Fruit fly (Drosophila melanogaster) whole organism, embryonic: Measurements from ENCODE around the gene Cad88C.
A peak's percentile ranks its signal among the peaks of the same experiment; 100 is the strongest.

Experiments
- Adf1 ChIP-seq: fragments of 200-800 bp; sonication (Bioruptor generic); IDR thresholded peaks from 2 replicates; pipeline ENCODE4 v1.3.6; 2022; ENCODE audit warnings: missing biosample characterization, missing genetic modification characterization
- CG10543 ChIP-seq: fragments of 200-800 bp; sonication (Bioruptor generic); optimal IDR thresholded peaks from 3 replicates; lab custom pipeline; 2017; ENCODE audit warnings: missing biosample characterization, mild to moderate bottlenecking, missing genetic modification characterization, moderate library complexity
- CG10565 ChIP-seq: fragments of 200-800 bp; sonication (Bioruptor generic); optimal IDR thresholded peaks from 3 replicates; lab custom pipeline; 2016; ENCODE audit warnings: missing biosample characterization, mild to moderate bottlenecking, missing genetic modification characterization
- CG10959 ChIP-seq: fragments of 200-800 bp; sonication (Bioruptor generic); IDR thresholded peaks from 2 replicates; pipeline ENCODE4 v1.3.6; 2022; ENCODE audit warnings: missing biosample characterization, missing genetic modification characterization
- CG11093 ChIP-seq: fragments of 200-800 bp; sonication (Bioruptor generic); IDR thresholded peaks from 3 replicates; pipeline ENCODE4 v1.3.6; 2022; ENCODE audit warnings: missing biosample characterization, missing genetic modification characterization
- CG11456 ChIP-seq: fragments of 200-800 bp; sonication (Bioruptor generic); IDR thresholded peaks from 3 replicates; pipeline ENCODE4 v1.3.6; 2022; ENCODE audit warnings: missing biosample characterization, missing genetic modification characterization
- CG11504 ChIP-seq: fragments of 200-800 bp; sonication (Bioruptor generic); optimal IDR thresholded peaks from 3 replicates; lab custom pipeline; 2019; ENCODE audit warnings: missing biosample characterization, mild to moderate bottlenecking, missing genetic modification characterization, moderate library complexity
- CG13287 ChIP-seq: fragments of 200-800 bp; sonication (Bioruptor generic); IDR thresholded peaks from 2 replicates; pipeline ENCODE4 v1.3.6; 2022; ENCODE audit warnings: missing biosample characterization, missing genetic modification characterization; ENCODE audit not compliant: partially characterized antibody
- CG17802 ChIP-seq: fragments of 200-800 bp; sonication (Bioruptor generic); optimal IDR thresholded peaks from 2 replicates; lab custom pipeline; 2018; ENCODE audit warnings: missing biosample characterization, mild to moderate bottlenecking, missing genetic modification characterization, moderate library complexity
- CG18011 ChIP-seq: fragments of 200-800 bp; sonication (Bioruptor generic); optimal IDR thresholded peaks from 2 replicates; lab custom pipeline; 2017; ENCODE audit warnings: missing biosample characterization, missing genetic modification characterization, mild to moderate bottlenecking, moderate library complexity, missing genotype
- CG30403 ChIP-seq: fragments of 200-800 bp; sonication (Bioruptor generic); optimal IDR thresholded peaks from 3 replicates; lab custom pipeline; 2016; ENCODE audit warnings: missing biosample characterization, missing genetic modification characterization
- CG3407 ChIP-seq: fragments of 200-800 bp; sonication (Bioruptor generic); optimal IDR thresholded peaks from 2 replicates; lab custom pipeline; 2018; ENCODE audit warnings: missing biosample characterization, mild to moderate bottlenecking, missing genetic modification characterization
- CG4820 ChIP-seq: fragments of 200-800 bp; sonication (Bioruptor generic); optimal IDR thresholded peaks from 3 replicates; lab custom pipeline; 2016; ENCODE audit warnings: missing biosample characterization, missing genetic modification characterization
- CG6689 ChIP-seq: fragments of 200-800 bp; sonication (Bioruptor generic); IDR thresholded peaks from 2 replicates; pipeline ENCODE4 v1.3.6; 2022; ENCODE audit warnings: missing biosample characterization, missing genetic modification characterization
- Dip3 ChIP-seq: fragments of 200-800 bp; sonication (Bioruptor generic); optimal IDR thresholded peaks from 3 replicates; lab custom pipeline; 2016; ENCODE audit warnings: missing biosample characterization, missing genetic modification characterization
- Dll ChIP-seq: fragments of 200-800 bp; sonication (Bioruptor generic); IDR thresholded peaks from 4 replicates; pipeline ENCODE4 v1.3.6; 2022; ENCODE audit warnings: missing biosample characterization, missing genetic modification characterization; ENCODE audit not compliant: partially characterized antibody
- Dref ChIP-seq: fragments of 200-800 bp; sonication (Bioruptor generic); IDR thresholded peaks from 2 replicates; pipeline ENCODE4 v1.3.6; 2022; ENCODE audit warnings: missing biosample characterization, missing genetic modification characterization
- E2f2 ChIP-seq: fragments of 200-800 bp; sonication (Bioruptor generic); IDR thresholded peaks from 2 replicates; pipeline ENCODE4 v1.3.6; 2022; ENCODE audit warnings: missing biosample characterization, missing genetic modification characterization
- ERR ChIP-seq: fragments of 200-800 bp; sonication (Bioruptor generic); optimal IDR thresholded peaks from 2 replicates; lab custom pipeline; 2016; ENCODE audit warnings: missing biosample characterization, missing genetic modification characterization
- Eip74EF ChIP-seq, 2 experiments: fragments of 200-800 bp in 1 of 2; fragments of >200 bp in 1 of 2; sonication (Bioruptor generic) in 1 of 2; optimal IDR thresholded peaks; 2 replicates each; lab custom pipeline; 2017 to 2019; ENCODE audit warnings: missing biosample characterization in 2 of 2, missing genetic modification characterization in 2 of 2, mild to moderate bottlenecking in 1 of 2, moderate library complexity in 1 of 2
- Ets65A ChIP-seq: fragments of 200-800 bp; sonication (Bioruptor generic); peaks from one replicate; lab custom pipeline; 2016; ENCODE audit warnings: missing biosample characterization, missing genetic modification characterization
- HLH54F ChIP-seq: fragments of 200-800 bp; sonication (Bioruptor generic); optimal IDR thresholded peaks from 3 replicates; lab custom pipeline; 2016; ENCODE audit warnings: missing biosample characterization, missing genetic modification characterization
- Hr51 ChIP-seq, 2 experiments: fragments of 200-800 bp; sonication (Bioruptor generic); optimal IDR thresholded peaks; 2 replicates in 1 of 2; 3 replicates in 1 of 2; lab custom pipeline; 2016 to 2018; ENCODE audit warnings: missing biosample characterization in 2 of 2, missing genetic modification characterization in 2 of 2, mild to moderate bottlenecking in 1 of 2, moderate library complexity in 1 of 2
- Oaz ChIP-seq: fragments of 200-800 bp; sonication (Bioruptor generic); IDR thresholded peaks from 2 replicates; pipeline ENCODE4 v1.3.6; 2022; ENCODE audit warnings: missing biosample characterization, missing genetic modification characterization
- Opbp ChIP-seq: fragments of 200-800 bp; sonication (Bioruptor generic); IDR thresholded peaks from 3 replicates; pipeline ENCODE4 v1.3.6; 2022; ENCODE audit warnings: missing biosample characterization, missing genetic modification characterization; ENCODE audit not compliant: partially characterized antibody
- Six4 ChIP-seq: fragments of 200-800 bp; sonication (Bioruptor generic); optimal IDR thresholded peaks from 2 replicates; lab custom pipeline; 2016; ENCODE audit warnings: missing biosample characterization, missing genetic modification characterization
- Sry-δ ChIP-seq: fragments of 200-800 bp; sonication (Bioruptor generic); optimal IDR thresholded peaks from 2 replicates; lab custom pipeline; 2016; ENCODE audit warnings: missing biosample characterization, missing genetic modification characterization
- amos ChIP-seq: fragments of 200-800 bp; sonication (Bioruptor generic); IDR thresholded peaks from 2 replicates; pipeline ENCODE4 v1.3.6; 2022; ENCODE audit warnings: missing biosample characterization, missing genetic modification characterization; ENCODE audit not compliant: partially characterized antibody
- ap ChIP-seq: fragments of 200-800 bp; sonication (Bioruptor generic); IDR thresholded peaks from 2 replicates; pipeline ENCODE4 v1.3.6; 2022; ENCODE audit warnings: missing biosample characterization, missing genetic modification characterization
- cas ChIP-seq: fragments of 200-800 bp; sonication (Bioruptor generic); IDR thresholded peaks from 2 replicates; pipeline ENCODE4 v1.3.6; 2022; ENCODE audit warnings: missing biosample characterization, missing genetic modification characterization
- chm ChIP-seq: fragments of 200-800 bp; sonication (Bioruptor generic); IDR thresholded peaks from 2 replicates; pipeline ENCODE4 v1.3.6; 2022; ENCODE audit warnings: missing biosample characterization, missing genetic modification characterization
- dmrt99B ChIP-seq: fragments of 200-800 bp; sonication (Bioruptor generic); optimal IDR thresholded peaks from 2 replicates; lab custom pipeline; 2018; ENCODE audit warnings: missing biosample characterization, mild to moderate bottlenecking, missing genetic modification characterization, moderate library complexity
- fd96Cb ChIP-seq: fragments of 200-800 bp; sonication (Bioruptor generic); optimal IDR thresholded peaks from 2 replicates; lab custom pipeline; 2018; ENCODE audit warnings: missing biosample characterization, mild to moderate bottlenecking, missing genetic modification characterization, moderate library complexity
- gcm2 ChIP-seq: fragments of 200-800 bp; sonication (Bioruptor generic); optimal IDR thresholded peaks from 2 replicates; lab custom pipeline; 2016; ENCODE audit warnings: missing biosample characterization, missing genetic modification characterization
- grn ChIP-seq: fragments of 200-800 bp; sonication (Bioruptor generic); optimal IDR thresholded peaks from 3 replicates; lab custom pipeline; 2017; ENCODE audit warnings: missing biosample characterization, missing genetic modification characterization
- lab ChIP-seq: fragments of 200-800 bp; sonication (Bioruptor generic); optimal IDR thresholded peaks from 3 replicates; lab custom pipeline; 2017; ENCODE audit warnings: missing biosample characterization, missing genetic modification characterization, mild to moderate bottlenecking, moderate library complexity, missing genetic modification reagents
- nau ChIP-seq: fragments of 200-800 bp; sonication (Bioruptor generic); optimal IDR thresholded peaks from 3 replicates; lab custom pipeline; 2017; ENCODE audit warnings: missing biosample characterization, mild to moderate bottlenecking, missing genetic modification characterization, missing genetic modification reagents
- nom ChIP-seq: fragments of 200-800 bp; sonication (Bioruptor generic); optimal IDR thresholded peaks from 2 replicates; lab custom pipeline; 2017; ENCODE audit warnings: missing biosample characterization, missing genetic modification characterization, mild to moderate bottlenecking, moderate library complexity, missing genetic modification reagents
- otp ChIP-seq: fragments of 200-800 bp; sonication (Bioruptor generic); IDR thresholded peaks from 3 replicates; pipeline ENCODE4, ENCODE4 v1.3.6; 2022; ENCODE audit warnings: missing biosample characterization, missing genetic modification characterization
- pb ChIP-seq: fragments of 200-800 bp; sonication (Bioruptor generic); optimal IDR thresholded peaks from 3 replicates; lab custom pipeline; 2016; ENCODE audit warnings: missing biosample characterization, missing genetic modification characterization
- pnt ChIP-seq: fragments of 200-800 bp; sonication (Bioruptor generic); optimal IDR thresholded peaks from 3 replicates; lab custom pipeline; 2016; ENCODE audit warnings: missing biosample characterization, missing genetic modification characterization
- pros ChIP-seq: fragments of 200-800 bp; sonication (Bioruptor generic); optimal IDR thresholded peaks from 3 replicates; lab custom pipeline; 2019; ENCODE audit warnings: missing biosample characterization, mild to moderate bottlenecking, missing genetic modification characterization, moderate library complexity
- seq ChIP-seq: fragments of 200-800 bp; sonication (Bioruptor generic); IDR thresholded peaks from 2 replicates; pipeline ENCODE4 v1.3.6; 2022; ENCODE audit warnings: missing biosample characterization, missing genetic modification characterization
- sob ChIP-seq: fragments of 200-800 bp; sonication (Bioruptor generic); IDR thresholded peaks from 2 replicates; pipeline ENCODE4 v1.3.6; 2022; ENCODE audit warnings: missing biosample characterization, missing genetic modification characterization
- sug ChIP-seq: fragments of 200-800 bp; optimal IDR thresholded peaks from 2 replicates; lab custom pipeline; 2019; ENCODE audit warnings: missing biosample characterization, mild to moderate bottlenecking, missing genetic modification characterization, moderate library complexity
- tll ChIP-seq, 2 experiments: fragments of 200-800 bp in 1 of 2; fragments of >200 bp in 1 of 2; sonication (Bioruptor generic) in 1 of 2; optimal IDR thresholded peaks; 2 replicates each; lab custom pipeline; 2017 to 2019; ENCODE audit warnings: missing biosample characterization in 2 of 2, missing genetic modification characterization in 2 of 2, mild to moderate bottlenecking in 1 of 2, moderate library complexity in 1 of 2
- tup ChIP-seq: fragments of 200-800 bp; sonication (Bioruptor generic); optimal IDR thresholded peaks from 2 replicates; lab custom pipeline; 2016; ENCODE audit warnings: missing biosample characterization, mild to moderate bottlenecking, missing genetic modification characterization, moderate library complexity
- wdn ChIP-seq: fragments of 200-800 bp; sonication (Bioruptor generic); IDR thresholded peaks from 2 replicates; pipeline ENCODE4 v1.3.6; 2022; ENCODE audit warnings: missing biosample characterization, missing genetic modification characterization
- zen ChIP-seq: fragments of 200-800 bp; sonication (Bioruptor generic); optimal IDR thresholded peaks from 3 replicates; lab custom pipeline; 2018; ENCODE audit warnings: missing biosample characterization, mild to moderate bottlenecking, missing genetic modification characterization, moderate library complexity

The Cad88C gene

DNA sequence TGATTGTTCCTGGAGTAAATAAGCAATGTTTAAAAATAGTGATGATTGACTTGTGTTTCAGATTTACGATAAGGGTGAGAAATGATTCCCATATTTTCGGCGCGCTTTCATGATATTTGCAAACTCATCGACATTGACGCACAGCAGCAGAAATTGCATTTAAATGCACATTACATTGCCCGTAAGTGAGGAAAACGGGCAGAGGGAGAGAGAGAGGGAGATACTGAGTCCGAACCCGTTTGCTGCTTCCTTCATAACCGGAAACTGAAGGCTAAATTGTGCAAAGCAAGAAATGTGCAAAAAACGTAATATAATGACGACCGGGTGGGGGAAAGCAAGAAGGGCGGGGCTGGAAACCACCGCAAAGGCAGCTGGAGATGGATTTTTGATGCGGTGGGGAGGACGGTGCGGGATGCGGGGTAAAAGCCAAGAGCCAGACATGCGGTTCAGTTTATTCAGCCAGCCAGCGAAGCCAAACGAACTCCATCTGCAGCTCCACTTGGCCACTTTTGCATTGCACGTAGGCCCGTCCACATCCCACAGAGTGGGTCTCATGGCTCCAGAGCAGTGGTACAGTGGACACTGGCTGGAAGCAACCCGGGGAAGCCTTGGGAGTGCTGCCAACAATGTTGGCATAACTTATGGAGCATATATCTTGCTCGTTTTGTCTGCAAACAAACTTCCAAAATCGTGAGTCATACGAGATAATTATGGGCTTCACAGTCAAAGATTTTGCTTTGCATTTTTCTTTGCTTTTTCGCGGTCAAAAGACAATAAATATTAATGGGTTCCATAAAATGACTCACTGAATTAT is 23.0 kb downstream of the Cad88C start:
- no peak for TF ChIP-seq tup (GFP tag; lab: Kevin White, UChicago)
- TF ChIP-seq tll (GFP tag; optimal IDR thresholded peaks at IDR 0.05; lab: Kevin White, UChicago) = no peak
- no peak for TF ChIP-seq Adf1 (GFP tag; lab: Robert Waterston, UW)
- TF ChIP-seq Opbp (GFP tag; lab: Robert Waterston, UW) = no peak
- no peak for TF ChIP-seq pros
- no peak for TF ChIP-seq Six4 (GFP tag; lab: Kevin White, UChicago)
- no peak for TF ChIP-seq ERR (GFP tag; lab: Kevin White, UChicago)
- TF ChIP-seq Oaz (GFP tag; lab: Robert Waterston, UW) = no peak
- TF ChIP-seq CG3407 (GFP tag; lab: Kevin White, UChicago) = no peak
- no peak for TF ChIP-seq zen (tag; lab: Kevin White, UChicago)
- TF ChIP-seq seq (GFP tag; lab: Robert Waterston, UW) = no peak
- 0 out of 3 replicates have a peak, but pooled peaks have one; percentile 18 for TF ChIP-seq otp (GFP tag; lab: Robert Waterston, UW)
- TF ChIP-seq ap (GFP tag; lab: Robert Waterston, UW) = no peak
- TF ChIP-seq sob = 0 out of 2 replicates have a peak, but pooled peaks have one; percentile 18
- TF ChIP-seq CG11093 (GFP tag; lab: Robert Waterston, UW) = no peak
- TF ChIP-seq pb (GFP tag; lab: Kevin White, UChicago) = no peak
- TF ChIP-seq nom (GFP tag; lab: Kevin White, UChicago) = peak; percentile 41
- TF ChIP-seq CG10565 (GFP tag; lab: Kevin White, UChicago) = no peak
- TF ChIP-seq CG6689 (GFP tag; lab: Robert Waterston, UW) = no peak
- TF ChIP-seq dmrt99B = no peak
- TF ChIP-seq CG11504 = no peak
- no peak for TF ChIP-seq Sry-δ (GFP tag; lab: Kevin White, UChicago)
- 0 out of 2 replicates have a peak, but pooled peaks have one; percentile 10 for TF ChIP-seq E2f2 (GFP tag; lab: Robert Waterston, UW)
- no peak for TF ChIP-seq CG11456 (GFP tag; lab: Robert Waterston, UW)
- no peak for TF ChIP-seq CG18011 (GFP tag; lab: Kevin White, UChicago)
- no peak for TF ChIP-seq HLH54F (GFP tag; lab: Kevin White, UChicago)
- TF ChIP-seq Dref (GFP tag; lab: Robert Waterston, UW) = no peak
- TF ChIP-seq Eip74EF (GFP tag; optimal IDR thresholded peaks at IDR 0.05; lab: Kevin White, UChicago) = no peak
- no peak for TF ChIP-seq CG10959
- no peak for TF ChIP-seq Hr51 (GFP tag; optimal IDR thresholded peaks at IDR 0.05; lab: Kevin White, UChicago)
- no peak for TF ChIP-seq amos
- TF ChIP-seq Ets65A (GFP tag; lab: Kevin White, UChicago) = no peak
- no peak for TF ChIP-seq fd96Cb (tag; lab: Kevin White, UChicago)
- TF ChIP-seq sug = no peak
- no peak for TF ChIP-seq CG13287 (GFP tag; lab: Robert Waterston, UW)
- no peak for TF ChIP-seq wdn (GFP tag; lab: Robert Waterston, UW)
- no peak for TF ChIP-seq CG4820
- no peak for TF ChIP-seq gcm2
- no peak for TF ChIP-seq Dll (GFP tag; lab: Robert Waterston, UW)
- TF ChIP-seq lab (GFP tag; lab: Kevin White, UChicago) = no peak
- TF ChIP-seq chm (GFP tag; lab: Robert Waterston, UW) = 0 out of 2 replicates have a peak, but pooled peaks have one; percentile 24
- TF ChIP-seq CG10543 (GFP tag; lab: Kevin White, UChicago) = no peak
- no peak for TF ChIP-seq CG30403
- no peak for TF ChIP-seq nau (GFP tag; lab: Kevin White, UChicago)
- TF ChIP-seq Dip3 (GFP tag; lab: Kevin White, UChicago) = no peak
- TF ChIP-seq CG17802 (tag; lab: Kevin White, UChicago) = no peak
- TF ChIP-seq grn (GFP tag; lab: Kevin White, UChicago) = peak; percentile 20
- no peak for TF ChIP-seq cas (GFP tag; lab: Robert Waterston, UW)
- no peak for TF ChIP-seq pnt (GFP tag; lab: Kevin White, UChicago)
